Fruit fly (Drosophila melanogaster) whole organism, embryonic: ENCODE data around the gene CG10674.

Source experiments
- Abd-B ChIP-seq: fragments of 200-800 bp; sonication (Bioruptor generic); optimal IDR thresholded peaks from 2 replicates; lab custom pipeline; 2018; ENCODE audit warnings: missing biosample characterization, mild to moderate bottlenecking, missing genetic modification characterization, moderate library complexity
- Blimp-1 ChIP-seq: fragments of 200-800 bp; sonication (Bioruptor generic); optimal IDR thresholded peaks from 3 replicates; lab custom pipeline; 2018; ENCODE audit warnings: missing biosample characterization, missing genetic modification characterization, mild to moderate bottlenecking, moderate library complexity, missing genetic modification reagents
- CG1024 ChIP-seq: fragments of 200-800 bp; sonication (Bioruptor generic); IDR thresholded peaks from 2 replicates; pipeline ENCODE4 v1.3.6; 2022; ENCODE audit warnings: missing biosample characterization, missing genetic modification characterization
- CG11085 ChIP-seq: fragments of 200-800 bp; sonication (Bioruptor generic); IDR thresholded peaks from 2 replicates; pipeline ENCODE4 v1.3.6; 2022; ENCODE audit warnings: missing biosample characterization, missing genetic modification characterization
- CG11456 ChIP-seq: fragments of 200-800 bp; sonication (Bioruptor generic); IDR thresholded peaks from 3 replicates; pipeline ENCODE4 v1.3.6; 2022; ENCODE audit warnings: missing biosample characterization, missing genetic modification characterization
- CG12942 ChIP-seq: fragments of 200-800 bp; sonication (Bioruptor generic); optimal IDR thresholded peaks from 3 replicates; lab custom pipeline; 2016; ENCODE audit warnings: missing biosample characterization, missing genetic modification characterization
- CG14710 ChIP-seq: fragments of 200-800 bp; sonication (Bioruptor generic); optimal IDR thresholded peaks from 3 replicates; lab custom pipeline; 2019; ENCODE audit warnings: missing biosample characterization, mild to moderate bottlenecking, missing genetic modification characterization, moderate library complexity
- CG16815 ChIP-seq: fragments of 200-800 bp; sonication (Bioruptor generic); optimal IDR thresholded peaks from 3 replicates; lab custom pipeline; 2017; ENCODE audit warnings: missing biosample characterization, mild to moderate bottlenecking, missing genetic modification characterization
- CG16863 ChIP-seq: fragments of 200-800 bp; sonication (Bioruptor generic); optimal IDR thresholded peaks from 3 replicates; lab custom pipeline; 2016; ENCODE audit warnings: missing biosample characterization, missing genetic modification characterization
- CG2116 ChIP-seq: fragments of 200-800 bp; sonication (Bioruptor generic); optimal IDR thresholded peaks from 3 replicates; lab custom pipeline; 2018; ENCODE audit warnings: missing biosample characterization, mild to moderate bottlenecking, missing genetic modification characterization
- CG2712 ChIP-seq: fragments of 200-800 bp; optimal IDR thresholded peaks from 3 replicates; lab custom pipeline; 2019; ENCODE audit warnings: missing biosample characterization, mild to moderate bottlenecking, missing genetic modification characterization, moderate library complexity
- CG30403 ChIP-seq: fragments of 200-800 bp; sonication (Bioruptor generic); optimal IDR thresholded peaks from 3 replicates; lab custom pipeline; 2016; ENCODE audit warnings: missing biosample characterization, missing genetic modification characterization
- CG32767 ChIP-seq: fragments of 200-800 bp; sonication (Bioruptor generic); IDR thresholded peaks from 2 replicates; pipeline ENCODE4 v1.3.6; 2022; ENCODE audit warnings: missing biosample characterization, missing genetic modification characterization
- CG5180 ChIP-seq: fragments of 200-800 bp; sonication (Bioruptor generic); optimal IDR thresholded peaks from 3 replicates; lab custom pipeline; 2017; ENCODE audit warnings: missing biosample characterization, missing genetic modification characterization, mild to moderate bottlenecking, moderate library complexity, missing genetic modification reagents
- CG6683 ChIP-seq: fragments of 200-800 bp; sonication (Bioruptor generic); optimal IDR thresholded peaks from 2 replicates; lab custom pipeline; 2017; ENCODE audit warnings: missing biosample characterization, mild to moderate bottlenecking, missing genetic modification characterization, missing genetic modification reagents
- CG7372 ChIP-seq: fragments of 200-800 bp; sonication (Bioruptor generic); IDR thresholded peaks from 2 replicates; pipeline ENCODE4 v1.3.6; 2022; ENCODE audit warnings: missing biosample characterization, missing genetic modification characterization
- CG8290 ChIP-seq, 3 experiments: fragments of 200-800 bp; sonication (Bioruptor generic); optimal IDR thresholded peaks; 2 replicates each; lab custom pipeline; 2016 to 2019; ENCODE audit warnings: missing biosample characterization in 3 of 3, missing genetic modification characterization in 3 of 3, mild to moderate bottlenecking in 2 of 3, moderate library complexity in 1 of 3
- CG9215 ChIP-seq: fragments of 200-800 bp; sonication (Bioruptor generic); IDR thresholded peaks from 2 replicates; pipeline ENCODE4 v1.3.6; 2022; ENCODE audit warnings: missing biosample characterization, missing genetic modification characterization
- CG9609 ChIP-seq: fragments of 200-800 bp; sonication (Bioruptor generic); optimal IDR thresholded peaks from 3 replicates; lab custom pipeline; 2016; ENCODE audit warnings: missing biosample characterization, missing genetic modification characterization
- D19B ChIP-seq: fragments of 200-800 bp; sonication (Bioruptor generic); optimal IDR thresholded peaks from 2 replicates; lab custom pipeline; 2017; ENCODE audit warnings: missing biosample characterization, mild to moderate bottlenecking, missing genetic modification characterization
- E2f1 ChIP-seq: fragments of 200-800 bp; sonication (Bioruptor generic); IDR thresholded peaks from 2 replicates; pipeline ENCODE4 v1.3.6; 2022; ENCODE audit warnings: missing biosample characterization, missing genetic modification characterization
- Fer1 ChIP-seq: fragments of 200-800 bp; sonication (Bioruptor generic); optimal IDR thresholded peaks from 2 replicates; lab custom pipeline; 2017; ENCODE audit warnings: missing biosample characterization, mild to moderate bottlenecking, missing genetic modification characterization
- H15 ChIP-seq: fragments of 200-800 bp; sonication (Bioruptor generic); IDR thresholded peaks from 3 replicates; pipeline ENCODE4 v1.3.6; 2022; ENCODE audit warnings: missing biosample characterization, missing genetic modification characterization
- HLHmδ ChIP-seq: fragments of 200-800 bp; sonication (Bioruptor generic); optimal IDR thresholded peaks from 2 replicates; lab custom pipeline; 2018; ENCODE audit warnings: missing biosample characterization, mild to moderate bottlenecking, missing genetic modification characterization, moderate library complexity
- MTF-1 ChIP-seq: fragments of 200-800 bp; sonication (Bioruptor generic); optimal IDR thresholded peaks from 2 replicates; lab custom pipeline; 2018; ENCODE audit warnings: missing biosample characterization, mild to moderate bottlenecking, missing genetic modification characterization, borderline replicate concordance
- NC2α ChIP-seq: fragments of 200-800 bp; sonication (Bioruptor generic); optimal IDR thresholded peaks from 2 replicates; lab custom pipeline; 2016; ENCODE audit warnings: missing biosample characterization, missing genetic modification characterization
- NfI ChIP-seq: fragments of 200-800 bp; sonication (Bioruptor generic); optimal IDR thresholded peaks from 3 replicates; lab custom pipeline; 2018; ENCODE audit warnings: missing biosample characterization, mild to moderate bottlenecking, missing genetic modification characterization, moderate library complexity
- Ravus ChIP-seq: fragments of 200-800 bp; sonication (Bioruptor generic); IDR thresholded peaks from 2 replicates; pipeline ENCODE4 v1.3.6; 2022; ENCODE audit warnings: missing biosample characterization, missing genetic modification characterization
- Rfx ChIP-seq: fragments of 200-800 bp; sonication (Bioruptor generic); IDR thresholded peaks from 2 replicates; pipeline ENCODE4 v1.3.6; 2022; ENCODE audit warnings: missing biosample characterization, missing genetic modification characterization
- Sry-δ ChIP-seq: fragments of 200-800 bp; sonication (Bioruptor generic); optimal IDR thresholded peaks from 2 replicates; lab custom pipeline; 2016; ENCODE audit warnings: missing biosample characterization, missing genetic modification characterization
- YL-1 ChIP-seq: fragments of 200-800 bp; sonication (Bioruptor generic); optimal IDR thresholded peaks from 3 replicates; lab custom pipeline; 2017; ENCODE audit warnings: missing biosample characterization, mild to moderate bottlenecking, missing genetic modification characterization
- ap ChIP-seq: fragments of 200-800 bp; sonication (Bioruptor generic); IDR thresholded peaks from 2 replicates; pipeline ENCODE4 v1.3.6; 2022; ENCODE audit warnings: missing biosample characterization, missing genetic modification characterization
- bcd ChIP-seq: fragments of 200-800 bp; sonication (Bioruptor generic); optimal IDR thresholded peaks from 2 replicates; lab custom pipeline; 2017; ENCODE audit warnings: missing biosample characterization, mild to moderate bottlenecking, missing genetic modification characterization
- caup ChIP-seq: fragments of 200-800 bp; sonication (Bioruptor generic); optimal IDR thresholded peaks from 3 replicates; lab custom pipeline; 2017; ENCODE audit warnings: missing biosample characterization, mild to moderate bottlenecking, missing genetic modification characterization, moderate library complexity; ENCODE audit not compliant: severe bottlenecking
- chn ChIP-seq: fragments of 200-800 bp; sonication (Bioruptor generic); optimal IDR thresholded peaks from 2 replicates; lab custom pipeline; 2016; ENCODE audit warnings: missing biosample characterization, missing genetic modification characterization
- crc ChIP-seq: fragments of 200-800 bp; sonication (Bioruptor generic); optimal IDR thresholded peaks from 2 replicates; lab custom pipeline; 2016; ENCODE audit warnings: missing biosample characterization, missing genetic modification characterization
- disco-r ChIP-seq: fragments of 200-800 bp; sonication (Bioruptor generic); optimal IDR thresholded peaks from 2 replicates; lab custom pipeline; 2016; ENCODE audit warnings: missing biosample characterization, missing genetic modification characterization
- dmrt99B ChIP-seq: fragments of 200-800 bp; sonication (Bioruptor generic); optimal IDR thresholded peaks from 2 replicates; lab custom pipeline; 2018; ENCODE audit warnings: missing biosample characterization, mild to moderate bottlenecking, missing genetic modification characterization, moderate library complexity
- esg ChIP-seq: fragments of 200-800 bp; sonication (Bioruptor generic); conservative IDR thresholded peaks from 2 replicates; pipeline ENCODE4 v1.3.6; 2022; ENCODE audit warnings: missing biosample characterization, missing genetic modification characterization
- eyg ChIP-seq: fragments of 200-800 bp; sonication (Bioruptor generic); optimal IDR thresholded peaks from 3 replicates; lab custom pipeline; 2016; ENCODE audit warnings: missing biosample characterization, missing genetic modification characterization
- ftz-f1 ChIP-seq: fragments of 200-800 bp; sonication (Bioruptor generic); optimal IDR thresholded peaks from 2 replicates; lab custom pipeline; 2016; ENCODE audit warnings: missing biosample characterization, missing genetic modification characterization
- gce ChIP-seq: fragments of 200-800 bp; sonication (Bioruptor generic); IDR thresholded peaks from 3 replicates; pipeline ENCODE4 v1.3.6; 2022; ENCODE audit warnings: missing biosample characterization, missing genetic modification characterization
- jigr1 ChIP-seq: fragments of 200-800 bp; sonication (Bioruptor generic); IDR thresholded peaks from 3 replicates; pipeline ENCODE4 v1.3.6; 2022; ENCODE audit warnings: missing biosample characterization, missing genetic modification characterization
- kah ChIP-seq: fragments of 200-800 bp; sonication (Bioruptor generic); optimal IDR thresholded peaks from 2 replicates; lab custom pipeline; 2018; ENCODE audit warnings: missing biosample characterization, mild to moderate bottlenecking, missing genetic modification characterization
- pho ChIP-seq: fragments of 200-800 bp; sonication (Bioruptor generic); optimal IDR thresholded peaks from 2 replicates; lab custom pipeline; 2016; ENCODE audit warnings: missing biosample characterization, missing genetic modification characterization
- phol ChIP-seq: fragments of 200-800 bp; sonication (Bioruptor generic); optimal IDR thresholded peaks from 3 replicates; lab custom pipeline; 2018; ENCODE audit warnings: missing biosample characterization, mild to moderate bottlenecking, missing genetic modification characterization, moderate library complexity
- seq ChIP-seq: fragments of 200-800 bp; sonication (Bioruptor generic); IDR thresholded peaks from 2 replicates; pipeline ENCODE4 v1.3.6; 2022; ENCODE audit warnings: missing biosample characterization, missing genetic modification characterization
- sima ChIP-seq: fragments of 200-800 bp; sonication (Bioruptor generic); optimal IDR thresholded peaks from 2 replicates; lab custom pipeline; 2016; ENCODE audit warnings: missing biosample characterization, missing genetic modification characterization
- so ChIP-seq: fragments of 200-800 bp; sonication (Bioruptor generic); IDR thresholded peaks from 3 replicates; pipeline ENCODE4 v1.3.6; 2022; ENCODE audit warnings: missing biosample characterization, missing genetic modification characterization

The CG10674 gene

DNA sequence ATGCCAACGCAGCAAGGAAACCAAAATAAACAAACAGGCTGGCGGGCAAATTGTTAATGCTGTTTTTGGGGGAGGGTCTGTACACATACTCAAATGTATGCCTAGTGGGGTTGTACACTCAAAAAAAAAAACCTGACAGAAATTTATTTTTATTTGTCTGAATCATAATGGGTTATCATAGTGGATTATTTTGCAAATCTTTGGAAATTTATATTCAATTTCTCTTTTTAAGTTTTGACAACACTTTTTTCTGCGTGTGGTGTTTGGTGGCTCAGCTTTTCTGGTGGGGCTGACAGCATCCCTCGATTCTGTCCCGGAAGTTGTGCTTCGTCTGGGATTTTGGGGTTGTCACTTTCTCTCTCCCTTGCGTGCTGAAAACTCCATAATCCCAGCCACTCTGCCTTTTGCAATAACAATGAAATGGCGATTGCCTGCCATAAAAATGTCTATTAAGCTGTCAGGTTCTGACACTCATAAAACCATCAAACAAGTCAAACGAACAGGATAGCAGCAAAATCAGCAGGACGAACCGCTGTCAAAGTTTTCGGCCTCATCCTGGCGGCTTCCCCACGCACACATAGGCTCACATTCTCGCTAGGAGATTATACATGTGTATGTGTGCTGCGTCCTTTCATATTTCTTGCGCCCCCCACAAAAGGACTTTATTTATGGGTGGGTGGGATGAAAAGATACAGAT is 19.0 kb upstream of the CG10674 start (continued):
- peak; percentile 34 for TF ChIP-seq Sry-δ (GFP tag; lab: Kevin White, UChicago)
- TF ChIP-seq CG7372 (GFP tag; lab: Robert Waterston, UW) = peak; percentile 76
- TF ChIP-seq Rfx (GFP tag; lab: Robert Waterston, UW) = peak; percentile 85
- peak; percentile 26 for TF ChIP-seq CG12942 (GFP tag; lab: Kevin White, UChicago)
- peak; percentile 78 for TF ChIP-seq caup (GFP tag; lab: Kevin White, UChicago)
- TF ChIP-seq CG6683 (GFP tag; lab: Kevin White, UChicago) = peak; percentile 76
- no peak for TF ChIP-seq phol
- TF ChIP-seq ap = peak; percentile 65
- peak; percentile 61 for TF ChIP-seq CG5180
- peak; percentile 69; the same call in 1 of the 2 replicates for TF ChIP-seq CG11085 (GFP tag; lab: Robert Waterston, UW)
- peak; percentile 95 for TF ChIP-seq Fer1 (GFP tag; lab: Kevin White, UChicago)
- TF ChIP-seq Blimp-1 (GFP tag; lab: Kevin White, UChicago) = peak; percentile 74
- TF ChIP-seq CG16815 (GFP tag; lab: Kevin White, UChicago) = peak; percentile 32
- peak; percentile 73 for TF ChIP-seq CG9609 (GFP tag; lab: Kevin White, UChicago)
- TF ChIP-seq seq (GFP tag; lab: Robert Waterston, UW) = peak; percentile 87
- no peak for TF ChIP-seq YL-1 (GFP tag; lab: Kevin White, UChicago)
- TF ChIP-seq CG1024 (GFP tag; lab: Robert Waterston, UW) = peak; percentile 56; the same call in 1 of the 2 replicates
- peak; percentile 17 for TF ChIP-seq eyg
- peak; percentile 73 for TF ChIP-seq bcd
- peak; percentile 5 for TF ChIP-seq CG2116 (GFP tag; lab: Kevin White, UChicago)
- peak; percentile 82; the same call in 2 of the 3 replicates for TF ChIP-seq so
- TF ChIP-seq kah (GFP tag; lab: Kevin White, UChicago) = peak; percentile 45
- TF ChIP-seq jigr1 = peak; percentile 61; the same call in 1 of the 3 replicates
- peak; percentile 65 for TF ChIP-seq CG16863 (GFP tag; lab: Kevin White, UChicago)
- peak; percentile 78 for TF ChIP-seq esg (GFP tag; lab: Robert Waterston, UW)
- TF ChIP-seq CG8290 (GFP tag; optimal IDR thresholded peaks at IDR 0.05; lab: Kevin White, UChicago) = peak; percentile 22
- TF ChIP-seq CG8290 (tag; optimal IDR thresholded peaks at IDR 0.05; lab: Kevin White, UChicago) = peak in 1 of 2 experiments; percentile 21
- TF ChIP-seq CG9215 (GFP tag; lab: Robert Waterston, UW) = no peak
- peak; percentile 51 for TF ChIP-seq D19B (GFP tag; lab: Kevin White, UChicago)
- TF ChIP-seq MTF-1 (GFP tag; lab: Kevin White, UChicago) = no peak
- peak; percentile 77 for TF ChIP-seq H15 (GFP tag; lab: Robert Waterston, UW)
- peak; percentile 81 for TF ChIP-seq E2f1 (GFP tag; lab: Robert Waterston, UW)
- TF ChIP-seq pho (GFP tag; lab: Kevin White, UChicago) = peak; percentile 83
- peak; percentile 81 for TF ChIP-seq CG32767
- TF ChIP-seq NfI (GFP tag; lab: Kevin White, UChicago) = peak; percentile 61
- peak; percentile 70 for TF ChIP-seq gce (GFP tag; lab: Robert Waterston, UW)
- TF ChIP-seq Abd-B (GFP tag; lab: Kevin White, UChicago) = no peak
- TF ChIP-seq CG11456 (GFP tag; lab: Robert Waterston, UW) = peak; percentile 81
- TF ChIP-seq HLHmδ = no peak
- peak; percentile 45 for TF ChIP-seq Ravus (GFP tag; lab: Robert Waterston, UW)
- TF ChIP-seq ftz-f1 (GFP tag; lab: Kevin White, UChicago) = no peak
- TF ChIP-seq disco-r (GFP tag; lab: Kevin White, UChicago) = peak; percentile 48
- TF ChIP-seq NC2α = peak; percentile 12
- TF ChIP-seq dmrt99B (tag; lab: Kevin White, UChicago) = peak; percentile 81
- peak; percentile 53 for TF ChIP-seq crc
- TF ChIP-seq sima (GFP tag; lab: Kevin White, UChicago) = peak; percentile 7
- peak; percentile 74 for TF ChIP-seq chn (GFP tag; lab: Kevin White, UChicago)
- peak; percentile 60 for TF ChIP-seq CG2712
- TF ChIP-seq CG30403 = peak; percentile 81
- peak; percentile 51 for TF ChIP-seq CG14710 (tag; lab: Kevin White, UChicago)
